Worm (Caenorhabditis elegans): ENCODE data around the gene C33C12.11.

The C33C12.11 gene

DNA sequence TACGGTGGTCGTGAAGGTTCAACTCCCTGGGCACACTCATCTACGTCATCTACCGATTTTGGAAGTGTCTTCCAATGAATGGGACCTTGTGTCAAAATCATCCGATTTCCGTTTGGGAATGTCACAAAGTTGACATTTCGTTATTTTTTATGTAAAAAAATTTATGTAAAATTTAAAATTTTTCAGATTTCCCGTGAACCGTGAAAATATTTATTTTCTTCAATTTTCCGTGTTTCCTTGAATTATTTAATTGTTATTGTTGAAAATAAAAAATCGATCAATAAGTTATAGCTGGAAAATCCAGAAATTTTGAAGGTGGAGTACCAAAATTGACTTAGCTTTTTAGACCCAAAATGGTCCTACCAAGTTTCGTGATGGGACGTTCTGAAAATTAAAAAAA is 28.0 kb downstream of the C33C12.11 start, which contains the start of gene hpo-7:
hpo-7 (minus strand) TSS at position 101 of the 400 bp plus-strand sequence.
- TF ChIP-seq unc-130 (GFP tag; optimal IDR thresholded peaks at IDR 0.05), result no peak
- no peak for TF ChIP-seq bed-2 (GFP tag; IDR thresholded peaks at IDR 0.05)

DNA sequence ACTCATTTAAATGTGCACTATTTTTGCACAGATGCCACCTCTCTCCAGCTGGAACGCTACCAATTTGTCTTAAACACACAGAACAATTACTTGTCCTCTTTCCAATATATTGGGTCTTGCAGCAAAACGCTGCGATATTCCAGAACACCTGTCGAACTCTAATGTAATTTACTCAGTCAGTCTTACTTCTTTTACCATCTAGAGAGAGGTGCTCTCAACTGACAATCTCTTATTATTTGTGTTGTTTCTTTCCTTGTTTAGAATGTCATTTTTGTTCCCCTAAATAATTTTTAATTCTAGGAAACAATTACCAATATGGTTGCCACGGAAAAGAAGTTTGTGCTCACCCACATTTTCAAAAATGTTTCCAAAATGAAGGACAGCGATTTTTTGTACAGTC is 32.9 kb downstream of the C33C12.11 start, which contains the start of gene sdz-28:
sdz-28 (plus strand) TSS at position 301 of the 400 bp plus-strand sequence.
- TF ChIP-seq die-1 (tag; optimal IDR thresholded peaks at IDR 0.05) (no peak), egl-18 (GFP tag; IDR thresholded peaks at IDR 0.05) (no peak), egl-44 (GFP tag; IDR thresholded peaks at IDR 0.05) (no peak), rec-8 (tag; optimal IDR thresholded peaks at IDR 0.05) (no peak), Y56A3A.18 (GFP tag; IDR thresholded peaks at IDR 0.05) (no peak), cebp-1 (GFP tag; IDR thresholded peaks at IDR 0.05) (no peak), cebp-1 (tag; optimal IDR thresholded peaks at IDR 0.05) (no peak), F37B4.10 (GFP tag; IDR thresholded peaks at IDR 0.05) (no peak), nhr-120 (GFP tag; IDR thresholded peaks at IDR 0.05) (no peak), atf-7 (tag; optimal IDR thresholded peaks at IDR 0.05) (no peak), Y79H2A.3 (GFP tag; conservative IDR thresholded peaks at IDR 0.05) (no peak), zim-3 (tag; optimal IDR thresholded peaks at IDR 0.05) (no peak), attf-3 (GFP tag; conservative IDR thresholded peaks at IDR 0.05) (no peak), nhr-27 (tag; optimal IDR thresholded peaks at IDR 0.05) (no peak), Y53F4B.3 (GFP tag; IDR thresholded peaks at IDR 0.05) (no peak), nhr-90 (tag; optimal IDR thresholded peaks at IDR 0.05) (no peak)

DNA sequence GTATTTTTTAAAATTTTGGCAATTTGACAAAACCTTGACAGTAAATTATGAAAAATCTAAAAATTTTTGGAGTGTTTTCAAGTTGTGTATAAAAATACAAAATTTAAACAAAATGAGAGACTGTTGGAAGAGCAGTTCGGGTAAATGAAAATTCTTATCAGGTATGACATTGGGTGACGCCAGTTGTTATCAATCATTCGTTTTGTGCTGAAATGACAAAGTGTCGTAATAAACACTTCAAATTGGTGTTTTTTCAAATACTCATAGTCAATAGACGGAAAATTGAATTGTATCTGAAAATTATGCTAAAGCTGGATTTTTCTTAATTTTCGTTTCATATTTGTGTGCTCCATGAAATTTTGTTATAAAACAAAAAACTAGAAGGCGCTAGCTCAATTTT is 40.9 kb downstream of the C33C12.11 start:
- TF ChIP-seq ztf-6 (GFP tag; IDR thresholded peaks at IDR 0.05) (no peak), zfh-2 (GFP tag; conservative IDR thresholded peaks at IDR 0.05) (no peak), akir-1 (GFP tag; optimal IDR thresholded peaks at IDR 0.05) (no peak), rcor-1 (GFP tag; IDR thresholded peaks at IDR 0.05) (no peak), Y53G8AR.9 (GFP tag; conservative IDR thresholded peaks at IDR 0.05) (no peak), ama-1 (optimal IDR thresholded peaks at IDR 0.05) (no peak), ama-1 (GFP tag; optimal IDR thresholded peaks at IDR 0.05) (no peak), Y56A3A.18 (GFP tag; IDR thresholded peaks at IDR 0.05) (no peak), sdz-38 (tag; optimal IDR thresholded peaks at IDR 0.05) (no peak), attf-3 (GFP tag; conservative IDR thresholded peaks at IDR 0.05) (no peak), ceh-100 (GFP tag; IDR thresholded peaks at IDR 0.05) (no peak), ztf-22 (GFP tag; optimal IDR thresholded peaks at IDR 0.05) (no peak), unc-130 (GFP tag; optimal IDR thresholded peaks at IDR 0.05) (no peak), nhr-27 (tag; optimal IDR thresholded peaks at IDR 0.05) (no peak), bed-2 (GFP tag; IDR thresholded peaks at IDR 0.05) (no peak)

DNA sequence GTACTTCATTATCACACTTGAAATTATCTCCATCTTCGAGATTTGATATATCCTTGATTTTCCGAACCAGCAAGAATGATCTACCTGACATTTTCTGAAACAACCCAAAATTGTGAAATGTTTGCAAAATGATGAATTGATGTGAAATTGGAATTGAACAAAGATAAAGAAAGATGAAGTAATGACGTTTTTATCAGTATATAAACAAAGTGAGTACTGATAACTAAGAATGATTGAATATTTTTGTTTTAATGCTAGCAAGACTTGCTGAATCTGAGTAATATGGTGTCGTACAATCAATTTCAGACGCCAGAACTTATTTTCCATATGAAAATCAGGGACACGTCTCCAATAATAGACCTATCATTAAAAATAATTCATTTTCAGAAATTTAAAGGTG is 41.5 kb downstream of the C33C12.11 start, which contains the start of gene math-37:
math-37 (minus strand) TSS at position 101 of the 400 bp plus-strand sequence.
- TF ChIP-seq ztf-26 (tag; optimal IDR thresholded peaks at IDR 0.05) (no peak), dpl-1 (GFP tag; optimal IDR thresholded peaks at IDR 0.05) (no peak), F57A8.1 (GFP tag; optimal IDR thresholded peaks at IDR 0.05) (no peak), sptf-2 (GFP tag; optimal IDR thresholded peaks at IDR 0.05) (no peak), C17E4.6 (GFP tag; IDR thresholded peaks at IDR 0.05) (no peak), die-1 (tag; optimal IDR thresholded peaks at IDR 0.05) (no peak), B0261.1 (tag; optimal IDR thresholded peaks at IDR 0.05) (no peak)

DNA sequence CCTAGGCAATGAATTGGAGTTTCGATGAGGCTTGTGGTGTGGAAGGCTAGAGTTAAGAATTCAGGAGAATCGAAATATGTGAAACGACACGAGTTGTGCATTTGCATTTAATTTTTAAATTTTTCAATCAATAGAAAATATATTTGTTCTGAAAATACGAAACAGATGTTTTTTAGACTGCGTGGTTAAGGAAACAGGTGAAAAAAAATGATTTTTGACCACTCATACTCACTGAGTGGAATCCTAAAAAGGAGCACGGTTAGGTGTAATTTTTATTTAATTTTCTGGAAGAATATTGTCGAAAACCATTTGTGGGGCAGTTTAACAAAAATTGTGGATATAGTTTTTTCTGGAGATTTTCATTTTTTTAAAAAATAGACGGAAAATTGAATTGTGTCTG is 46.8 kb downstream of the C33C12.11 start, which contains the start of gene srh-195:
srh-195 (minus strand) TSS at position 101 of the 400 bp plus-strand sequence.
- TF ChIP-seq fkh-3 (tag; optimal IDR thresholded peaks at IDR 0.05) (no peak), sptf-2 (GFP tag; optimal IDR thresholded peaks at IDR 0.05) (no peak), ceh-58 (GFP tag; IDR thresholded peaks at IDR 0.05) (no peak), akir-1 (GFP tag; optimal IDR thresholded peaks at IDR 0.05) (no peak), T26A5.8 (tag; optimal IDR thresholded peaks at IDR 0.05) (no peak), atf-7 (tag; optimal IDR thresholded peaks at IDR 0.05) (no peak), cebp-1 (GFP tag; IDR thresholded peaks at IDR 0.05) (no peak), cebp-1 (tag; optimal IDR thresholded peaks at IDR 0.05) (no peak), B0261.1 (tag; optimal IDR thresholded peaks at IDR 0.05) (no peak), ama-1 (optimal IDR thresholded peaks at IDR 0.05) (no peak), ama-1 (GFP tag; optimal IDR thresholded peaks at IDR 0.05) (no peak), F23B12.7 (tag; optimal IDR thresholded peaks at IDR 0.05; ENCODE audit: insufficient read depth) (no peak), egl-44 (GFP tag; IDR thresholded peaks at IDR 0.05) (no peak), F39B2.1 (GFP tag; IDR thresholded peaks at IDR 0.05) (no peak), snpc-1.3 (tag; optimal IDR thresholded peaks at IDR 0.05; ENCODE audit: insufficient read depth) (no peak), F37B4.10 (GFP tag; IDR thresholded peaks at IDR 0.05) (no peak), hsf-1 (GFP tag; IDR thresholded peaks at IDR 0.05) (no peak), ztf-26 (tag; optimal IDR thresholded peaks at IDR 0.05) (no peak), madf-8 (GFP tag; conservative IDR thresholded peaks at IDR 0.05) (no peak)
